Worm (Caenorhabditis elegans) whole organism, early embryonic: ENCODE results near the gene ten-1.

Experiments
- B0310.2 ChIP-seq: sonication (generic microtip); optimal IDR thresholded peaks from 2 replicates; lab custom pipeline; 2016; ENCODE audit warnings: mild to moderate bottlenecking, missing genetic modification characterization, missing compliant biosample characterization
- F13C5.2 ChIP-seq: sonication (generic microtip); optimal IDR thresholded peaks from 2 replicates; lab custom pipeline; 2017; ENCODE audit warnings: mild to moderate bottlenecking, missing genetic modification characterization, inconsistent platforms, missing compliant biosample characterization
- aly-1 ChIP-seq: sonication (generic microtip); optimal IDR thresholded peaks from 2 replicates; lab custom pipeline; 2016; ENCODE audit warnings: missing genetic modification characterization, missing compliant biosample characterization
- ama-1 ChIP-seq: fragments of 150-350 bp; optimal IDR thresholded peaks from 2 replicates; lab custom pipeline; 2014
- ceh-13 ChIP-seq: fragments of 200-800 bp; sonication (Bioruptor generic); optimal IDR thresholded peaks from 2 replicates; lab custom pipeline; 2018; ENCODE audit warnings: mild to moderate bottlenecking, missing genetic modification characterization, missing compliant biosample characterization
- ceh-36 ChIP-seq: sonication (generic microtip); optimal IDR thresholded peaks from 2 replicates; lab custom pipeline; 2016; ENCODE audit warnings: missing genetic modification characterization, inconsistent platforms, missing compliant biosample characterization
- ets-7 ChIP-seq: sonication (generic microtip); optimal IDR thresholded peaks from 2 replicates; lab custom pipeline; 2016; ENCODE audit warnings: missing genotype, missing genetic modification characterization, missing compliant biosample characterization
- flt-1 ChIP-seq: fragments of 200-800 bp; sonication (Bioruptor generic); IDR thresholded peaks from 2 replicates; pipeline ENCODE4 v1.3.6; 2022; ENCODE audit warnings: missing genetic modification characterization, missing compliant biosample characterization
- hmbx-1 ChIP-seq: sonication (generic microtip); optimal IDR thresholded peaks from 2 replicates; lab custom pipeline; 2016; ENCODE audit warnings: mild to moderate bottlenecking, missing genetic modification characterization, missing compliant biosample characterization
- hmg-4 ChIP-seq: fragments of 200-800 bp; sonication (Bioruptor generic); optimal IDR thresholded peaks from 2 replicates; lab custom pipeline; 2018; ENCODE audit warnings: mild to moderate bottlenecking, missing genetic modification characterization, missing compliant biosample characterization
- hnd-1 ChIP-seq: sonication (generic microtip); optimal IDR thresholded peaks from 2 replicates; lab custom pipeline; 2016; ENCODE audit warnings: missing genetic modification characterization, missing compliant biosample characterization
- pes-1 ChIP-seq: fragments of 200-800 bp; sonication (Bioruptor generic); IDR thresholded peaks from 2 replicates; pipeline ENCODE4 v1.3.6; 2022; ENCODE audit warnings: missing genetic modification reagents, missing genetic modification characterization, missing compliant biosample characterization
- scrt-1 ChIP-seq: fragments of 200-800 bp; sonication (Bioruptor generic); IDR thresholded peaks from 2 replicates; pipeline ENCODE4 v1.3.6; 2022; ENCODE audit warnings: missing genetic modification characterization, missing compliant biosample characterization
- sea-1 ChIP-seq: fragments of 200-800 bp; sonication (Bioruptor generic); conservative IDR thresholded peaks from 2 replicates; pipeline ENCODE4 v1.3.6; 2022; ENCODE audit warnings: missing genetic modification characterization, missing compliant biosample characterization
- tbx-11 ChIP-seq: fragments of 200-800 bp; sonication (Bioruptor generic); IDR thresholded peaks from 2 replicates; pipeline ENCODE4 v1.3.6; 2022; ENCODE audit warnings: missing genetic modification characterization, missing compliant biosample characterization
- tbx-37 ChIP-seq: fragments of 200-800 bp; sonication (Bioruptor generic); conservative IDR thresholded peaks from 2 replicates; pipeline ENCODE4 v1.3.6; 2022; ENCODE audit warnings: missing genetic modification reagents, missing genetic modification characterization, missing compliant biosample characterization
- tra-4 ChIP-seq: sonication (generic microtip); optimal IDR thresholded peaks from 2 replicates; lab custom pipeline; 2017; ENCODE audit warnings: missing genetic modification characterization, missing compliant biosample characterization

Gene ten-1

DNA sequence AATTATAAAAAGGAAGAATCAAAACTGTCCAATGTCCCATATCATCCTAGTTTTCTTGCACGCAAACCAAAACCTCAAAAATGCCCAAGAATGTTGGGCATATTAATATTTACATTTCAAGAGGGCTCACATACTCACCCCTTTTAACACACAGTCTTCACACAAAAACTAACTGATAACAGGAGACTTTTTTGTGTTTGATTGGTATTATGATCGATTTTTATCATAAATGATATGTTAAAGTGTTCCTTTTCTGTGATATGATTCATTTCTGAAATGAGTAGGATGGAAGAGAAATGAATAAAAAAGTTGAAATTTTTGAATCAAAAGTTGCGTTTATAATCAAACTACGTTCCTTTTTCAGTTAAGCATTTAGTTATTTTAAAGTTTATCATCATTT is 17.6 kb upstream of the ten-1 start:
- no peak for TF ChIP-seq scrt-1 (GFP tag; lab: Robert Waterston, UW)
- no peak for TF ChIP-seq F13C5.2 (tag; lab: Kevin White, UChicago)
- TF ChIP-seq ets-7: no peak
- no peak for TF ChIP-seq ama-1 (lab: Kevin White, UChicago)
- no peak for TF ChIP-seq hmg-4 (GFP tag; lab: Kevin White, UChicago)
- no peak for TF ChIP-seq sea-1 (GFP tag; lab: Robert Waterston, UW)
- no peak for TF ChIP-seq tra-4
- TF ChIP-seq hnd-1 (tag; lab: Kevin White, UChicago): no peak
- TF ChIP-seq flt-1 (GFP tag; lab: Robert Waterston, UW): no peak
- no peak for TF ChIP-seq pes-1 (GFP tag; lab: Robert Waterston, UW)

DNA sequence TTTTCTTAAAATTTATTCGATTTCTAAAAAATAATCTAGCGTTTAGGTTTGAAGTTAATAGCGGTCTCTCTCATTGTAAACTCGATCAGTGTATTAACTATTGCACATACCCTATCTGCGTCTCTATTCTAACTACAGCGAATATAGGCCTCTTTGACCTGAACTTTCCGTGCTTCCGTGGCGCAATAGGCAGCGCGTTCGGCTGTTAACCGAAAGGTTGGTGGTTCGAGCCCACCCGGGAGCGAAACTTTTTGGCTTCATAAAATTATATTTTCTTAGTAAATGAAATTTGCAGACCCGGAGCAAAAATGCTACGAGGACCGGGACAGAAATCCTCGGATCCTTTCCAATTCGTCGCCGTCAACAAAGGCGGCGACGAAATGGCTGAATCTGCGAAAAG is 15.3 kb upstream of the ten-1 start:
- TF ChIP-seq ceh-13 (GFP tag; lab: Kevin White, UChicago) (peak; percentile 50), flt-1 (GFP tag; lab: Robert Waterston, UW) (peak; percentile 41; the same call in 1 of the 2 replicates), ceh-36 (tag; lab: Kevin White, UChicago) (peak; percentile 35), ama-1 (lab: Kevin White, UChicago) (no peak), hmbx-1 (no peak), aly-1 (tag; lab: Kevin White, UChicago) (peak; percentile 31), hmg-4 (GFP tag; lab: Kevin White, UChicago) (peak; percentile 74), sea-1 (GFP tag; lab: Robert Waterston, UW) (0 out of 2 replicates have a peak, but pooled peaks have one; percentile 36), B0310.2 (tag; lab: Kevin White, UChicago) (no peak), tbx-11 (no peak), ets-7 (no peak), F13C5.2 (tag; lab: Kevin White, UChicago) (peak; percentile 30), tra-4 (no peak), pes-1 (GFP tag; lab: Robert Waterston, UW) (peak; percentile 81), hnd-1 (tag; lab: Kevin White, UChicago) (peak; percentile 51), tbx-37 (GFP tag; lab: Robert Waterston, UW) (0 out of 2 replicates have a peak, but pooled peaks have one; percentile 29), scrt-1 (GFP tag; lab: Robert Waterston, UW) (peak; percentile 63; the same call in 1 of the 2 replicates)

DNA sequence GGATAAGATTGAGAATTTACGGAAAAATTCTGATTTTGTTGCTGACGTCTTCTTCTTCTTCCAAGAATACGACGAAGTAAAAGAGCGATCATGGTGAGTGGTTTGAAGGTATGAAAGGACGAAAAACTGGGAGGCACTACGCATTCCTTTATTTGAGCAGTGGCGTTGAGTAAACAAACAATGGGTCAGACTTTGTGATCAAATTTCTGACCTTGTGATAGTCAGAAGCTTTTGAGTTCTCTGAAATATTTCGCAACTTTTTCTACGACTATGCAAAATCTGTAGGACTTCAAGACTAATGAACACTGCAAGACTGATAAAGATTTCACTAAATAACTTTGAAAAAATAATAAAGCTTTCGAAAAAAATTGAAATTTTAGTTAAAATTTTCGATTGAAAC is 3.8 kb upstream of the ten-1 start, which contains the start of gene F28F5.4:
Gene F28F5.4, minus strand, starts transcription at position 104 of the 400 bp plus-strand sequence.
- TF ChIP-seq ama-1 (lab: Kevin White, UChicago): no peak
- no peak for TF ChIP-seq pes-1 (GFP tag; lab: Robert Waterston, UW)
- TF ChIP-seq hnd-1 (tag; lab: Kevin White, UChicago): no peak

DNA sequence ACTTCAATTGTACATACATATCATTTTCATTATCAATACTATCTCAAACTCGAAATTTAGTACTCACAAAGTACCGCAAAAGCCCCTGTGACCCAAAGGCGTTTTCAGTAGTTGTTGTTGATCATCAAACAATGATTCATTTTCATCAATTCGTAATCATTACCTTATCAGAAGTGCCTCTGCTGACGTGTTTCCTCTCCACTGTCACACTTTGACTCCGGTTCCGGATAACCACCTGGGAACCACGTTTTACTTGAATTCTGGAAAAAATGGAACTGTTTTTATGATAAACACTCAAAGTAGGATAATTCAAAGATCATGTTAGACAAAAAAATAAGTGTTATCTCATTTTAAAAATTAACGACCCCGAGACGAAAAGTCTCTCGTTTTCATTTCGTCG is 2.7 kb upstream of the ten-1 start:
- no peak for TF ChIP-seq hmg-4 (GFP tag; lab: Kevin White, UChicago)
- TF ChIP-seq hmbx-1: no peak
- TF ChIP-seq sea-1 (GFP tag; lab: Robert Waterston, UW): no peak
- no peak for TF ChIP-seq ets-7
- TF ChIP-seq tra-4: no peak
- TF ChIP-seq hnd-1 (tag; lab: Kevin White, UChicago): no peak
- TF ChIP-seq ceh-36 (tag; lab: Kevin White, UChicago): no peak
- TF ChIP-seq ama-1 (lab: Kevin White, UChicago): no peak
- no peak for TF ChIP-seq aly-1 (tag; lab: Kevin White, UChicago)
- no peak for TF ChIP-seq tbx-37 (GFP tag; lab: Robert Waterston, UW)
- TF ChIP-seq B0310.2 (tag; lab: Kevin White, UChicago): no peak
- no peak for TF ChIP-seq ceh-13 (GFP tag; lab: Kevin White, UChicago)
- TF ChIP-seq scrt-1 (GFP tag; lab: Robert Waterston, UW): no peak
- no peak for TF ChIP-seq tbx-11
- TF ChIP-seq F13C5.2 (tag; lab: Kevin White, UChicago): no peak
- no peak for TF ChIP-seq flt-1 (GFP tag; lab: Robert Waterston, UW)
- no peak for TF ChIP-seq pes-1 (GFP tag; lab: Robert Waterston, UW)

DNA sequence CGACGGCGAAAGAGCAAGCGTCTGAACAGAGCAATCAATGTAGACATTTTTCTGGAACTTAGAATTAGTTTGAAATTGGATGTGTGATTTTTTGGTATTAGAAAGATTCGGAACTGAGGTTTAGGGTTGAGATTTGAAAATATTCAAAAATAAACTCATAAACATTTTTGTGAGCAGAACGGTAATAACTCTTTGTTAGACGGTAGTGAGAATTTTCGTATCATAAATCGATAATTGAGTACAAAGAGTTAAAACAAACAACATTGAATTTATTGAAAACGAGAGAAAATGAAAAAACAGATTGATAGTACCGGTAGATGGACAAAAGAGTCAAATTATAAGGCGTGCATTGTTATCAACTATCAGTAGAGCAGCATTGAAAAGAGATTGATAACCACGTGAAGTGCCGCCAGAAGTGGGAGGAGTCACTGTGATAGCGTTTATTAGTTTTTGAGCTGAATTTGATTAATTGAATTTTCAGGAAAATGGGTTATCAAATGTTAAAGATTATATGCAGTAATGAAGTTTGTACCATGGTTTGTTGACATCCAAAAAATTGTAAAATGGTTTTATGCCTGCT is 1.3 kb upstream of the ten-1 start, which contains the start of gene F28F5.6:
Gene F28F5.6, minus strand, starts transcription at position 51 of the 580 bp plus-strand sequence.
- TF ChIP-seq hmg-4 (GFP tag; lab: Kevin White, UChicago) (no peak), tbx-11 (no peak), hmbx-1 (no peak), flt-1 (GFP tag; lab: Robert Waterston, UW) (no peak), pes-1 (GFP tag; lab: Robert Waterston, UW) (no peak), hnd-1 (tag; lab: Kevin White, UChicago) (no peak), F13C5.2 (tag; lab: Kevin White, UChicago) (no peak), tra-4 (no peak), ceh-36 (tag; lab: Kevin White, UChicago) (no peak), sea-1 (GFP tag; lab: Robert Waterston, UW) (no peak), ets-7 (no peak), aly-1 (tag; lab: Kevin White, UChicago) (no peak), ama-1 (lab: Kevin White, UChicago) (no peak), B0310.2 (tag; lab: Kevin White, UChicago) (no peak), ceh-13 (GFP tag; lab: Kevin White, UChicago) (no peak)

DNA sequence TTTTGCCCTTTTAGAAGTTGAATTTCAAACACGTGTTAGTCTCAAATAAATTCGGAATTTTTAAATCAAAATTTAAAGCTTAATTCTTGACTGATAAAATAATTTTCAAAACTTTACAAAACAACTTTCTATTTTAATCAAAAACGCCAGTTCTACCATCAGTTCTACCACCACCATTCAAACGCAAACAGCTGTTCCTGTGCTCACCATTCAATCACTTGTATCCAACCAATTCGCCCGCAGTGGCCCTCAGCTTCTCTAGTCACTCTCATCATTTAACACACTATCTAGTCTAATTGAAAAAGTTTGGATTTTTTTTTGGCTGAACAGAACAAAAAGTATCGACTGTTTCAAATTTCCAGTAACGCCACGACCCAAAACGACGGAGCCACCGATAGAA is 2.1 kb downstream of the ten-1 start:
- no peak for TF ChIP-seq tbx-37 (GFP tag; lab: Robert Waterston, UW)

DNA sequence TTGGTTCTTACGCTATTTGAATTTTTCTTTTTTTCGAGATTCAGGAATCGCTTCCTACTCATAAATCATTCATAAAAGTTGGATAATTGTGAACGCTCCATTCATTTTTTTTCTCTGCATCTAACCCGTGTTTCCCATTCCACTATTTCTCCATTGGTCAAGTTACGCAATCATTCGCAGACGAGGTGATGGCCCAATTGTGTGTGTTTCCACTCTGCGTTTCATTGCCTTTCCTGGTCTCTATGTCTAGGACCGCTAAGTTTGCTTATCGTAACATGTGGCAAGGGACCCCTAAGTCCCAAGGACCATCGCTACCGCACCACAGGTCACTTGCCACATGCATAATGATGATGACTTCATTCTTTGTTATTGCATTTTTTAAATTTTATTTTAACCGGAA is 5.4 kb downstream of the ten-1 start:
- TF ChIP-seq pes-1 (GFP tag; lab: Robert Waterston, UW) (no peak), tbx-11 (no peak), flt-1 (GFP tag; lab: Robert Waterston, UW) (no peak), scrt-1 (GFP tag; lab: Robert Waterston, UW) (no peak), hmg-4 (GFP tag; lab: Kevin White, UChicago) (no peak), tra-4 (no peak), aly-1 (tag; lab: Kevin White, UChicago) (no peak), F13C5.2 (tag; lab: Kevin White, UChicago) (no peak)
